Fruit fly (Drosophila melanogaster) whole organism, embryonic: Measurements from ENCODE around the gene CG15725.

ENCODE experiments used
- Atf6 ChIP-seq: fragments of 200-800 bp; sonication (Bioruptor generic); IDR thresholded peaks from 2 replicates; pipeline ENCODE4 v1.3.6; 2022; ENCODE audit warnings: missing biosample characterization, missing genetic modification characterization
- CG11560 ChIP-seq: fragments of 200-800 bp; sonication (Bioruptor generic); IDR thresholded peaks from 3 replicates; pipeline ENCODE4 v1.3.6; 2022; ENCODE audit warnings: missing biosample characterization, missing genetic modification characterization
- CG12659 ChIP-seq: fragments of 200-800 bp; sonication (Bioruptor generic); optimal IDR thresholded peaks from 3 replicates; lab custom pipeline; 2017; ENCODE audit warnings: mild to moderate bottlenecking, missing biosample characterization, missing genetic modification reagents, missing genetic modification characterization
- CG14441 ChIP-seq: fragments of 200-800 bp; sonication (Bioruptor generic); IDR thresholded peaks from 2 replicates; pipeline ENCODE4 v1.3.6; 2022; ENCODE audit warnings: missing biosample characterization, missing genetic modification characterization
- CG15601 ChIP-seq: fragments of 200-800 bp; sonication (Bioruptor generic); optimal IDR thresholded peaks from 3 replicates; lab custom pipeline; 2019; ENCODE audit warnings: missing biosample characterization, mild to moderate bottlenecking, missing genetic modification characterization, moderate library complexity
- CG17359 ChIP-seq: fragments of 200-800 bp; sonication (Bioruptor generic); optimal IDR thresholded peaks from 3 replicates; lab custom pipeline; 2018; ENCODE audit warnings: missing biosample characterization, mild to moderate bottlenecking, missing genetic modification characterization, moderate library complexity
- CG17829 ChIP-seq: fragments of 200-800 bp; optimal IDR thresholded peaks from 2 replicates; lab custom pipeline; 2019; ENCODE audit warnings: missing biosample characterization, mild to moderate bottlenecking, missing genetic modification characterization, moderate library complexity
- CG1832 ChIP-seq: fragments of 200-800 bp; sonication (Bioruptor generic); optimal IDR thresholded peaks from 2 replicates; lab custom pipeline; 2017; ENCODE audit warnings: missing biosample characterization, mild to moderate bottlenecking, missing genetic modification characterization, inconsistent platforms
- CG30431 ChIP-seq: fragments of 200-800 bp; sonication (Bioruptor generic); optimal IDR thresholded peaks from 2 replicates; lab custom pipeline; 2017; ENCODE audit warnings: missing biosample characterization, missing genetic modification characterization
- CG4360 ChIP-seq: fragments of 200-800 bp; sonication (Bioruptor generic); IDR thresholded peaks from 2 replicates; pipeline ENCODE4 v1.3.6; 2022; ENCODE audit warnings: missing biosample characterization, missing genetic modification characterization
- CG5180 ChIP-seq: fragments of 200-800 bp; sonication (Bioruptor generic); optimal IDR thresholded peaks from 3 replicates; lab custom pipeline; 2017; ENCODE audit warnings: missing biosample characterization, missing genetic modification characterization, mild to moderate bottlenecking, moderate library complexity, missing genetic modification reagents
- CG6813 ChIP-seq: fragments of 200-800 bp; sonication (Bioruptor generic); optimal IDR thresholded peaks from 2 replicates; lab custom pipeline; 2017; ENCODE audit warnings: missing biosample characterization, missing genetic modification characterization, mild to moderate bottlenecking, moderate library complexity, missing genetic modification reagents
- CG8290 ChIP-seq, 3 experiments: fragments of 200-800 bp; sonication (Bioruptor generic); optimal IDR thresholded peaks; 2 replicates each; lab custom pipeline; 2016 to 2019; ENCODE audit warnings: missing biosample characterization in 3 of 3, missing genetic modification characterization in 3 of 3, mild to moderate bottlenecking in 2 of 3, moderate library complexity in 1 of 3
- CG8388 ChIP-seq: fragments of 200-800 bp; sonication (Bioruptor generic); optimal IDR thresholded peaks from 2 replicates; lab custom pipeline; 2019; ENCODE audit warnings: missing biosample characterization, mild to moderate bottlenecking, missing genetic modification characterization, moderate library complexity
- CG9609 ChIP-seq: fragments of 200-800 bp; sonication (Bioruptor generic); optimal IDR thresholded peaks from 3 replicates; lab custom pipeline; 2016; ENCODE audit warnings: missing biosample characterization, missing genetic modification characterization
- CTCF ChIP-seq: fragments of 200-800 bp; sonication (Bioruptor generic); optimal IDR thresholded peaks from 2 replicates; lab custom pipeline; 2017; ENCODE audit warnings: missing biosample characterization, mild to moderate bottlenecking, missing genetic modification characterization, moderate library complexity
- CrebB ChIP-seq: fragments of 200-800 bp; sonication (Bioruptor generic); optimal IDR thresholded peaks from 3 replicates; lab custom pipeline; 2018; ENCODE audit warnings: missing biosample characterization, mild to moderate bottlenecking, missing genetic modification characterization
- D19A ChIP-seq: fragments of 200-800 bp; optimal IDR thresholded peaks from 3 replicates; lab custom pipeline; 2019; ENCODE audit warnings: missing biosample characterization, mild to moderate bottlenecking, missing genetic modification characterization, moderate library complexity
- D19B ChIP-seq: fragments of 200-800 bp; sonication (Bioruptor generic); optimal IDR thresholded peaks from 2 replicates; lab custom pipeline; 2017; ENCODE audit warnings: missing biosample characterization, mild to moderate bottlenecking, missing genetic modification characterization
- Drgx ChIP-seq: fragments of 200-800 bp; sonication (Bioruptor generic); IDR thresholded peaks from 2 replicates; pipeline ENCODE4 v1.3.6; 2022; ENCODE audit warnings: missing biosample characterization, missing genetic modification characterization
- Ets65A ChIP-seq: fragments of 200-800 bp; sonication (Bioruptor generic); peaks from one replicate; lab custom pipeline; 2016; ENCODE audit warnings: missing biosample characterization, missing genetic modification characterization
- Med ChIP-seq: fragments of 200-800 bp; sonication (Bioruptor generic); peaks from one replicate; lab custom pipeline; 2016; ENCODE audit warnings: missing biosample characterization, missing genetic modification characterization, mild to moderate bottlenecking, inconsistent platforms, moderate library complexity
- Mrtf ChIP-seq: fragments of 200-800 bp; sonication (Bioruptor generic); IDR thresholded peaks from 3 replicates; pipeline ENCODE4 v1.3.6; 2022; ENCODE audit warnings: missing biosample characterization, missing genetic modification characterization
- TFAM ChIP-seq: fragments of 200-800 bp; sonication (Bioruptor generic); optimal IDR thresholded peaks from 2 replicates; lab custom pipeline; 2017; ENCODE audit warnings: missing biosample characterization, missing genetic modification characterization, inconsistent platforms
- abd-A ChIP-seq: fragments of 200-800 bp; sonication (Bioruptor generic); optimal IDR thresholded peaks from 3 replicates; lab custom pipeline; 2019; ENCODE audit warnings: missing biosample characterization, mild to moderate bottlenecking, missing genetic modification characterization, moderate library complexity
- cg ChIP-seq: fragments of 200-800 bp; sonication (Bioruptor generic); optimal IDR thresholded peaks from 3 replicates; lab custom pipeline; 2019; ENCODE audit warnings: missing biosample characterization, mild to moderate bottlenecking, missing genetic modification characterization, moderate library complexity
- chif ChIP-seq, 2 experiments: fragments of 200-800 bp; sonication (Bioruptor generic); optimal IDR thresholded peaks; 3 replicates each; lab custom pipeline; 2016; ENCODE audit warnings: missing biosample characterization in 2 of 2, missing genetic modification characterization in 2 of 2
- crol ChIP-seq: fragments of 200-800 bp; sonication (Bioruptor generic); IDR thresholded peaks from 2 replicates; pipeline ENCODE4 v1.3.6; 2022; ENCODE audit warnings: missing biosample characterization, missing genetic modification characterization
- ems ChIP-seq: fragments of 200-800 bp; sonication (Bioruptor generic); optimal IDR thresholded peaks from 3 replicates; lab custom pipeline; 2016; ENCODE audit warnings: missing biosample characterization, missing genetic modification characterization
- grn ChIP-seq: fragments of 200-800 bp; sonication (Bioruptor generic); optimal IDR thresholded peaks from 3 replicates; lab custom pipeline; 2017; ENCODE audit warnings: missing biosample characterization, missing genetic modification characterization
- hth ChIP-seq: fragments of >200 bp; optimal IDR thresholded peaks from 2 replicates; lab custom pipeline; 2017; ENCODE audit warnings: inconsistent platforms
- kni ChIP-seq: fragments of 200-800 bp; sonication (Bioruptor generic); optimal IDR thresholded peaks from 3 replicates; lab custom pipeline; 2017; ENCODE audit warnings: mild to moderate bottlenecking, missing biosample characterization, missing genetic modification reagents, missing genetic modification characterization
- knrl ChIP-seq: fragments of 200-800 bp; sonication (Bioruptor generic); IDR thresholded peaks from 3 replicates; pipeline ENCODE4 v1.3.6; 2022; ENCODE audit warnings: missing biosample characterization, missing genetic modification characterization; ENCODE audit not compliant: partially characterized antibody
- lilli ChIP-seq: fragments of 200-800 bp; sonication (Bioruptor generic); optimal IDR thresholded peaks from 3 replicates; lab custom pipeline; 2016; ENCODE audit warnings: missing biosample characterization, missing genetic modification characterization
- onecut ChIP-seq: fragments of 200-800 bp; sonication (Bioruptor generic); IDR thresholded peaks from 2 replicates; pipeline ENCODE4 v1.3.6; 2022; ENCODE audit warnings: missing biosample characterization, missing genetic modification characterization
- pho ChIP-seq: fragments of 200-800 bp; sonication (Bioruptor generic); optimal IDR thresholded peaks from 2 replicates; lab custom pipeline; 2016; ENCODE audit warnings: missing biosample characterization, missing genetic modification characterization
- scrt ChIP-seq: fragments of 200-800 bp; sonication (Bioruptor generic); optimal IDR thresholded peaks from 2 replicates; lab custom pipeline; 2018; ENCODE audit warnings: missing biosample characterization, mild to moderate bottlenecking, missing genetic modification characterization, moderate library complexity
- sob ChIP-seq: fragments of 200-800 bp; sonication (Bioruptor generic); IDR thresholded peaks from 2 replicates; pipeline ENCODE4 v1.3.6; 2022; ENCODE audit warnings: missing biosample characterization, missing genetic modification characterization
- sqz ChIP-seq: fragments of 200-800 bp; sonication (Bioruptor generic); optimal IDR thresholded peaks from 3 replicates; lab custom pipeline; 2018; ENCODE audit warnings: missing biosample characterization, mild to moderate bottlenecking, missing genetic modification characterization
- tup ChIP-seq: fragments of 200-800 bp; sonication (Bioruptor generic); optimal IDR thresholded peaks from 2 replicates; lab custom pipeline; 2016; ENCODE audit warnings: missing biosample characterization, mild to moderate bottlenecking, missing genetic modification characterization, moderate library complexity
- vvl ChIP-seq: fragments of 200-800 bp; sonication (Bioruptor generic); IDR thresholded peaks from 2 replicates; pipeline ENCODE4 v1.3.6; 2022; ENCODE audit warnings: missing biosample characterization, missing genetic modification characterization

CG15725 gene

DNA sequence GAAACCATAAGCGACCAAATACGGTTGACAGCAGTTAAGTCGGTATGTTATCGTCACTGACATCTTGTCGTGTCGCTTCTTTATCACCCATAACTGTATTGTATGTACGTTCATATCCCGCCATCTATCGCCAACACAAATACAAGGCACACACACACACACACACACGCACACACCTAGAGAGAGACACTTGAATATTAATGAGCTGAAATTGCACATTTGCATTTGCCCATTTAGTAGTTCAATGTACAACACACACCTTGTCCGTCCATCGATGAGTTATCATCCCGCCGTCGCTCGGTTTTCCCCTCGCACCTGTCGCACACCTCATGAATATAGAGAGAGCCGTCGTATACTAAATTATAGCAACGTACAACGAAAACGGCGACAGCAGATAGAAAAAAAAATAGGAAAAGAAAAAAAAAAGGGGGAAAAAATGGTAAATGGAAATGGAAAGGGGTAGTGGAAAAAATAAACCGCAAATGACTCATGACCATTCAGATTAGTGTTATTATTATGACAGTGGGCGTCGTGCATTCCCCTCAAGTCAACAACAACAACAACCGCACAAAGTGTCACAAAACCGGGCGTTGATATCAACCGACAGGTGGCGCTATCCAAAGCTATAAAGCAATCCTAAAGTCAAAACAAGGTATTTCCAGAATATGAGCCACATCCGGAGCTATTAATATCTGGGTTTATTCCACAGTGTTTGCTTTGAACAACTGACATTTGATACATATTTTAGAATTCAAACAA, 15.6 kb downstream of the CG15725 start:
- TF ChIP-seq Drgx (GFP tag; lab: Robert Waterston, UW) (peak; percentile 22; the same call in 1 of the 2 replicates), cg (peak; percentile 29), lilli (GFP tag; lab: Kevin White, UChicago) (no peak), CG9609 (no peak), abd-A (tag; lab: Kevin White, UChicago) (peak; percentile 39), CG17829 (tag; lab: Kevin White, UChicago) (no peak), Mrtf (GFP tag; lab: Robert Waterston, UW) (no peak), tup (GFP tag; lab: Kevin White, UChicago) (no peak), vvl (peak; percentile 67; the same call in 1 of the 2 replicates), chif (GFP tag; optimal IDR thresholded peaks at IDR 0.05; lab: Kevin White, UChicago) (no peak), grn (GFP tag; lab: Kevin White, UChicago) (peak; percentile 48), CG17359 (tag; lab: Kevin White, UChicago) (peak; percentile 48), CG5180 (GFP tag; lab: Kevin White, UChicago) (no peak), kni (GFP tag; lab: Kevin White, UChicago) (peak; percentile 11), onecut (GFP tag; lab: Robert Waterston, UW) (no peak), hth (lab: Kevin White, UChicago) (no peak), CG15601 (tag; lab: Kevin White, UChicago) (no peak), CG14441 (no peak), CG12659 (GFP tag; lab: Kevin White, UChicago) (no peak), CG8290 (GFP tag; optimal IDR thresholded peaks at IDR 0.05; lab: Kevin White, UChicago) (no peak), CG8290 (tag; optimal IDR thresholded peaks at IDR 0.05; lab: Kevin White, UChicago) (peak in 1 of 2 experiments; percentile 3), Med (GFP tag; lab: Kevin White, UChicago) (peak; percentile 52), Ets65A (GFP tag; lab: Kevin White, UChicago) (peak; percentile 3), sqz (peak; percentile 62), pho (no peak), D19B (GFP tag; lab: Kevin White, UChicago) (no peak), D19A (no peak), CG6813 (GFP tag; lab: Kevin White, UChicago) (no peak), knrl (no peak), CG1832 (GFP tag; lab: Kevin White, UChicago) (no peak), CG30431 (GFP tag; lab: Kevin White, UChicago) (no peak), crol (peak; percentile 55), CG11560 (tag; lab: Robert Waterston, UW) (no peak), CTCF (GFP tag; lab: Kevin White, UChicago) (peak; percentile 87), ems (GFP tag; lab: Kevin White, UChicago) (no peak), CG4360 (GFP tag; lab: Robert Waterston, UW) (peak; percentile 41; the same call in 1 of the 2 replicates)

dm6 chrX:12722009-12722408, 16.4 kb downstream of the CG15725 start:
- TF ChIP-seq Med (GFP tag; lab: Kevin White, UChicago), result peak; percentile 16
- TF ChIP-seq TFAM (GFP tag; lab: Kevin White, UChicago), result no peak
- TF ChIP-seq Atf6 (GFP tag; lab: Robert Waterston, UW), result no peak
- TF ChIP-seq scrt (GFP tag; lab: Kevin White, UChicago), result no peak
- TF ChIP-seq CG8388 (GFP tag; lab: Kevin White, UChicago), result no peak
- no peak for TF ChIP-seq CrebB (tag; lab: Kevin White, UChicago)
- TF ChIP-seq sob (GFP tag; lab: Robert Waterston, UW), result no peak
